Worm (Caenorhabditis elegans) whole organism, young adult: ENCODE measurements around the gene inx-9.
A peak's percentile ranks its signal among the peaks of the same experiment; 100 is the strongest.

ENCODE experiments used
- B0035.1 ChIP-seq: sonication (generic microtip); optimal IDR thresholded peaks from 2 replicates; lab custom pipeline; 2016; ENCODE audit warnings: missing genetic modification characterization, mild to moderate bottlenecking, missing compliant biosample characterization, missing genotype, missing genetic modification reagents
- D2030.7 ChIP-seq: fragments of 200-800 bp; sonication (Bioruptor generic); IDR thresholded peaks from 2 replicates; pipeline ENCODE4 v1.3.6; 2022; ENCODE audit warnings: missing genetic modification reagents, missing genetic modification characterization, missing compliant biosample characterization
- F23B12.7 ChIP-seq: sonication (generic microtip); optimal IDR thresholded peaks from 2 replicates; lab custom pipeline; 2017; ENCODE audit warnings: missing genetic modification characterization, mild to moderate bottlenecking, missing compliant biosample characterization, antibody characterized with exemption, moderate library complexity; ENCODE audit not compliant: insufficient read depth
- F33H1.4 ChIP-seq: fragments of 200-800 bp; sonication (Bioruptor generic); IDR thresholded peaks from 2 replicates; pipeline ENCODE4 v1.3.6; 2022; ENCODE audit warnings: missing genetic modification reagents, missing genetic modification characterization, missing compliant biosample characterization
- F37B4.10 ChIP-seq: fragments of 200-800 bp; sonication (Bioruptor generic); IDR thresholded peaks from 2 replicates; pipeline ENCODE4 v1.3.6; 2022; ENCODE audit warnings: missing genetic modification characterization, missing compliant biosample characterization
- F52B5.7 ChIP-seq: sonication (generic microtip); optimal IDR thresholded peaks from 2 replicates; lab custom pipeline; 2016; ENCODE audit warnings: mild to moderate bottlenecking, missing genetic modification characterization, missing compliant biosample characterization
- K11D2.4 ChIP-seq: fragments of 200-800 bp; sonication (Bioruptor generic); IDR thresholded peaks from 2 replicates; pipeline ENCODE4 v1.3.6; 2022; ENCODE audit warnings: missing genetic modification reagents, missing genetic modification characterization, missing compliant biosample characterization
- K12H6.12 ChIP-seq: fragments of 200-800 bp; sonication (Bioruptor generic); optimal IDR thresholded peaks from 2 replicates; lab custom pipeline; 2018; ENCODE audit warnings: mild to moderate bottlenecking, missing genetic modification characterization, missing compliant biosample characterization
- T07F8.4 ChIP-seq: sonication (generic microtip); optimal IDR thresholded peaks from 2 replicates; lab custom pipeline; 2016; ENCODE audit warnings: mild to moderate bottlenecking, missing genetic modification characterization, moderate library complexity, missing compliant biosample characterization
- T26A5.8 ChIP-seq: sonication (generic microtip); optimal IDR thresholded peaks from 2 replicates; lab custom pipeline; 2016; ENCODE audit warnings: missing genetic modification characterization, missing compliant biosample characterization
- akir-1 ChIP-seq: fragments of 200-800 bp; sonication (Bioruptor generic); optimal IDR thresholded peaks from 2 replicates; lab custom pipeline; 2018; ENCODE audit warnings: mild to moderate bottlenecking, missing genetic modification characterization, moderate library complexity, missing compliant biosample characterization
- attf-3 ChIP-seq: fragments of 200-800 bp; sonication (Bioruptor generic); conservative IDR thresholded peaks from 2 replicates; pipeline ENCODE4 v1.3.6; 2022; ENCODE audit warnings: missing genetic modification reagents, missing genetic modification characterization, missing compliant biosample characterization
- cebp-1 ChIP-seq, 2 experiments: fragments of 200-800 bp in 1 of 2; sonication (Bioruptor generic) in 1 of 2; sonication (generic microtip) in 1 of 2; IDR thresholded peaks in 1 of 2; optimal IDR thresholded peaks in 1 of 2; 2 replicates each; pipeline versions ENCODE4 v1.3.6 to Lab custom; 2017 to 2022; ENCODE audit warnings: missing compliant biosample characterization in 2 of 2, missing genetic modification characterization in 2 of 2, mild to moderate bottlenecking in 1 of 2, missing genetic modification reagents in 1 of 2, moderate library complexity in 1 of 2
- ceh-40 ChIP-seq: fragments of 200-800 bp; sonication (Bioruptor generic); IDR thresholded peaks from 2 replicates; pipeline ENCODE4 v1.3.6; 2022; ENCODE audit warnings: missing genetic modification characterization, missing compliant biosample characterization
- dox-1 ChIP-seq: fragments of 200-800 bp; sonication (Bioruptor generic); IDR thresholded peaks from 2 replicates; pipeline ENCODE4 v1.3.6; 2022; ENCODE audit warnings: missing genetic modification reagents, missing genetic modification characterization, missing compliant biosample characterization
- efl-1 ChIP-seq: fragments of 150-350 bp; optimal IDR thresholded peaks from 2 replicates; lab custom pipeline; 2014; ENCODE audit warnings: missing biosample characterization, missing genetic modification reagents, missing genetic modification characterization
- egrh-3 ChIP-seq: fragments of 200-800 bp; sonication (Bioruptor generic); IDR thresholded peaks from 2 replicates; pipeline ENCODE4 v1.3.6; 2022; ENCODE audit warnings: missing genetic modification reagents, missing genetic modification characterization, missing compliant biosample characterization
- ekl-4 ChIP-seq: fragments of 200-800 bp; sonication (Bioruptor generic); IDR thresholded peaks from 2 replicates; pipeline ENCODE4 v1.3.6; 2022; ENCODE audit warnings: missing genetic modification reagents, missing genetic modification characterization, missing compliant biosample characterization
- hlh-12 ChIP-seq: sonication (generic microtip); optimal IDR thresholded peaks from 2 replicates; lab custom pipeline; 2016; ENCODE audit warnings: missing genetic modification characterization, missing compliant biosample characterization
- hmg-1.2 ChIP-seq: fragments of 200-800 bp; sonication (Bioruptor generic); IDR thresholded peaks from 2 replicates; pipeline ENCODE4 v1.3.6; 2022; ENCODE audit warnings: missing genetic modification reagents, missing genetic modification characterization, missing compliant biosample characterization
- let-526 ChIP-seq: fragments of 200-800 bp; sonication (Bioruptor generic); IDR thresholded peaks from 2 replicates; pipeline ENCODE4 v1.3.6; 2022; ENCODE audit warnings: missing genetic modification reagents, missing genetic modification characterization, missing compliant biosample characterization
- let-607 ChIP-seq, 2 experiments: fragments of 200-800 bp in 1 of 2; sonication (Bioruptor generic) in 1 of 2; sonication (generic microtip) in 1 of 2; optimal IDR thresholded peaks; 2 replicates each; lab custom pipeline; 2016 to 2018; ENCODE audit warnings: mild to moderate bottlenecking in 2 of 2, missing compliant biosample characterization in 2 of 2, missing genetic modification characterization in 2 of 2, moderate library complexity in 2 of 2, missing genotype in 1 of 2
- lin-35 ChIP-seq, 3 experiments: fragments of 150-350 bp in 2 of 3; sonication (generic microtip) in 1 of 3; optimal IDR thresholded peaks; 2 replicates each; lab custom pipeline; 2014 to 2018; ENCODE audit warnings: missing biosample characterization in 3 of 3, missing genetic modification characterization in 3 of 3, missing genetic modification reagents in 3 of 3
- lsl-1 ChIP-seq: fragments of 200-800 bp; sonication (Bioruptor generic); optimal IDR thresholded peaks from 2 replicates; lab custom pipeline; 2018; ENCODE audit warnings: mild to moderate bottlenecking, missing genetic modification characterization, moderate library complexity, missing compliant biosample characterization
- madf-6 ChIP-seq: fragments of 200-800 bp; sonication (Bioruptor generic); IDR thresholded peaks from 2 replicates; pipeline ENCODE4 v1.3.6; 2022; ENCODE audit warnings: missing genetic modification reagents, missing genetic modification characterization, missing compliant biosample characterization
- mcd-1 ChIP-seq: fragments of 200-800 bp; sonication (Bioruptor generic); IDR thresholded peaks from 2 replicates; pipeline ENCODE4 v1.3.6; 2022; ENCODE audit warnings: missing genetic modification reagents, missing genetic modification characterization, missing compliant biosample characterization
- mes-4 ChIP-seq: sonication (generic microtip); optimal IDR thresholded peaks from 2 replicates; lab custom pipeline; 2016; ENCODE audit warnings: missing genotype, missing genetic modification characterization, missing compliant biosample characterization
- nfya-2 ChIP-seq: fragments of 200-800 bp; sonication (Bioruptor generic); IDR thresholded peaks from 2 replicates; pipeline ENCODE4 v1.3.6; 2022; ENCODE audit warnings: missing genetic modification reagents, missing genetic modification characterization, missing compliant biosample characterization
- nfyb-1 ChIP-seq: fragments of 200-800 bp; sonication (Bioruptor generic); IDR thresholded peaks from 2 replicates; pipeline ENCODE4 v1.3.6; 2022; ENCODE audit warnings: missing genetic modification reagents, missing genetic modification characterization, missing compliant biosample characterization
- nhr-179 ChIP-seq: sonication (generic microtip); optimal IDR thresholded peaks from 2 replicates; lab custom pipeline; 2016; ENCODE audit warnings: mild to moderate bottlenecking, missing genetic modification characterization, missing compliant biosample characterization
- nhr-80 ChIP-seq: sonication (generic microtip); optimal IDR thresholded peaks from 2 replicates; lab custom pipeline; 2016; ENCODE audit warnings: missing genetic modification characterization, missing compliant biosample characterization
- pbrm-1 ChIP-seq: fragments of 200-800 bp; sonication (Bioruptor generic); IDR thresholded peaks from 2 replicates; pipeline ENCODE4 v1.3.6; 2022; ENCODE audit warnings: missing genetic modification reagents, missing genetic modification characterization, missing compliant biosample characterization
- rcor-1 ChIP-seq: fragments of 200-800 bp; sonication (Bioruptor generic); IDR thresholded peaks from 2 replicates; pipeline ENCODE4 v1.3.6; 2022; ENCODE audit warnings: missing genetic modification reagents, missing genetic modification characterization, missing compliant biosample characterization
- rpc-1 ChIP-seq, 2 experiments: fragments of 150-350 bp in 1 of 2; sonication (generic microtip) in 1 of 2; optimal IDR thresholded peaks; 2 replicates each; lab custom pipeline; 2014 to 2018; ENCODE audit warnings: missing biosample characterization in 1 of 2, missing genetic modification characterization in 1 of 2, missing genetic modification reagents in 1 of 2, missing genotype in 1 of 2
- sdz-38 ChIP-seq: sonication (generic microtip); optimal IDR thresholded peaks from 2 replicates; lab custom pipeline; 2016; ENCODE audit warnings: missing genotype, missing genetic modification characterization, missing compliant biosample characterization
- sea-2 ChIP-seq: fragments of 200-800 bp; sonication (Bioruptor generic); IDR thresholded peaks from 2 replicates; pipeline ENCODE4 v1.3.6; 2022; ENCODE audit warnings: missing genetic modification characterization, missing compliant biosample characterization
- snpc-1.3 ChIP-seq: sonication (generic microtip); optimal IDR thresholded peaks from 2 replicates; lab custom pipeline; 2017; ENCODE audit warnings: missing genetic modification characterization, mild to moderate bottlenecking, missing compliant biosample characterization, antibody characterized with exemption, moderate library complexity, missing genotype, missing genetic modification reagents; ENCODE audit not compliant: insufficient read depth
- tbp1 ChIP-seq: fragments of 200-800 bp; sonication (Bioruptor generic); optimal IDR thresholded peaks from 2 replicates; lab custom pipeline; 2018; ENCODE audit warnings: mild to moderate bottlenecking, missing genetic modification characterization, missing compliant biosample characterization
- tbx-9 ChIP-seq: sonication (generic microtip); optimal IDR thresholded peaks from 2 replicates; lab custom pipeline; 2016; ENCODE audit warnings: borderline replicate concordance, missing genetic modification characterization, inconsistent platforms, missing compliant biosample characterization
- zfh-2 ChIP-seq: fragments of 200-800 bp; sonication (Bioruptor generic); conservative IDR thresholded peaks from 2 replicates; pipeline ENCODE4 v1.3.6; 2022; ENCODE audit warnings: missing genetic modification reagents, missing genetic modification characterization, missing compliant biosample characterization

The inx-9 gene

ce11 chrIV:11676054-11676453 lies at the start of gene inx-9:
Gene inx-9 (plus strand): TSS chrIV:11676354.
- TF ChIP-seq attf-3 (GFP tag; lab: Robert Waterston, UW) (no peak), ceh-40 (no peak), tbx-9 (tag; lab: Kevin White, UChicago) (no peak), F37B4.10 (GFP tag; lab: Robert Waterston, UW) (no peak), T07F8.4 (tag; lab: Kevin White, UChicago) (no peak), ekl-4 (no peak), nfya-2 (GFP tag; lab: Robert Waterston, UW) (no peak)

- TF ChIP-seq snpc-1.3 (tag; lab: Kevin White, UChicago) (no peak), let-526 (no peak), rpc-1 (optimal IDR thresholded peaks at IDR 0.05; lab: Kevin White, UChicago) (no peak), rpc-1 (tag; optimal IDR thresholded peaks at IDR 0.05; lab: Kevin White, UChicago) (no peak), mes-4 (no peak), F23B12.7 (tag; lab: Kevin White, UChicago) (no peak), akir-1 (GFP tag; lab: Kevin White, UChicago) (no peak), hlh-12 (tag; lab: Kevin White, UChicago) (no peak), sea-2 (GFP tag; lab: Robert Waterston, UW) (no peak), D2030.7 (GFP tag; lab: Robert Waterston, UW) (no peak), B0035.1 (tag; lab: Kevin White, UChicago) (no peak), T26A5.8 (no peak)
Measured at ce11 chrIV:11627847-11628246, 48.3 kb upstream of the inx-9 start, which contains the start of gene lys-6. Gene lys-6 (minus strand): TSS chrIV:11627947.

ce11 chrIV:11631750-11632149 lies 44.4 kb upstream of the inx-9 start, which contains the start of gene F58B3.4:
Gene F58B3.4 (minus strand): TSS chrIV:11631850.
- TF ChIP-seq madf-6 (GFP tag; lab: Robert Waterston, UW) (peak; percentile 50), F52B5.7 (no peak)

- peak; percentile 43 for TF ChIP-seq tbp1 (GFP tag; lab: Kevin White, UChicago)
- TF ChIP-seq T26A5.8 = no peak
- TF ChIP-seq let-607 (tag; optimal IDR thresholded peaks at IDR 0.05; lab: Kevin White, UChicago) = peak in 1 of 2 experiments; percentile 28
- no peak for TF ChIP-seq B0035.1 (tag; lab: Kevin White, UChicago)
- no peak for TF ChIP-seq zfh-2 (GFP tag; lab: Robert Waterston, UW)
- no peak for TF ChIP-seq let-526
- TF ChIP-seq lin-35 (GFP tag; optimal IDR thresholded peaks at IDR 0.05; lab: Kevin White, UChicago) = peak in 1 of 3 experiments; percentile 23
- TF ChIP-seq pbrm-1 (GFP tag; lab: Robert Waterston, UW) = 0 out of 2 replicates have a peak, but pooled peaks have one; percentile 24
- TF ChIP-seq sdz-38 (tag; lab: Kevin White, UChicago) = no peak
- TF ChIP-seq dox-1 (GFP tag; lab: Robert Waterston, UW) = peak; percentile 36; the same call in 1 of the 2 replicates
- peak; percentile 3 for TF ChIP-seq efl-1 (GFP tag; lab: Kevin White, UChicago)
- TF ChIP-seq K11D2.4 (GFP tag; lab: Robert Waterston, UW) = 0 out of 2 replicates have a peak, but pooled peaks have one; percentile 31
- TF ChIP-seq K12H6.12 (tag; lab: Kevin White, UChicago) = peak; percentile 57
- TF ChIP-seq F33H1.4 (GFP tag; lab: Robert Waterston, UW) = 0 out of 2 replicates have a peak, but pooled peaks have one; percentile 17
- TF ChIP-seq rcor-1 (GFP tag; lab: Robert Waterston, UW) = peak; percentile 22; the same call in 1 of the 2 replicates
- TF ChIP-seq nhr-80 (tag; lab: Kevin White, UChicago) = peak; percentile 44
- peak; percentile 88 for TF ChIP-seq mcd-1
- no peak for TF ChIP-seq egrh-3 (GFP tag; lab: Robert Waterston, UW)
- peak; percentile 31; the same call in 1 of the 2 replicates for TF ChIP-seq hmg-1.2 (GFP tag; lab: Robert Waterston, UW)
- TF ChIP-seq nhr-179 (tag; lab: Kevin White, UChicago) = no peak
- TF ChIP-seq lsl-1 (GFP tag; lab: Kevin White, UChicago) = peak; percentile 43
- 0 out of 2 replicates have a peak, but pooled peaks have one; percentile 42 for TF ChIP-seq nfyb-1 (GFP tag; lab: Robert Waterston, UW)
- peak; percentile 48; the same call in 1 of the 2 replicates for TF ChIP-seq cebp-1 (GFP tag; IDR thresholded peaks at IDR 0.05; lab: Robert Waterston, UW)
- TF ChIP-seq cebp-1 (tag; optimal IDR thresholded peaks at IDR 0.05; lab: Kevin White, UChicago) = peak; percentile 94
Measured at ce11 chrIV:11635437-11636408, 40.4 kb upstream of the inx-9 start, which contains the start of gene mars-1. Gene mars-1 (minus strand): TSS chrIV:11635487.
